Fruit fly (Drosophila melanogaster) whole organism, embryonic: Measurements from ENCODE around the gene foxo.

Experiments used
- BtbVII ChIP-seq: fragments of 200-800 bp; sonication (Bioruptor generic); optimal IDR thresholded peaks from 3 replicates; lab custom pipeline; 2017; ENCODE audit warnings: missing biosample characterization, mild to moderate bottlenecking, missing genetic modification characterization
- Bteb2 ChIP-seq: fragments of 200-800 bp; sonication (Bioruptor generic); optimal IDR thresholded peaks from 2 replicates; lab custom pipeline; 2016; ENCODE audit warnings: missing biosample characterization, missing genetic modification characterization
- CG10267 ChIP-seq: fragments of 200-800 bp; sonication (Bioruptor generic); optimal IDR thresholded peaks from 2 replicates; lab custom pipeline; 2018; ENCODE audit warnings: missing biosample characterization, mild to moderate bottlenecking, missing genetic modification characterization, moderate library complexity
- CG11504 ChIP-seq: fragments of 200-800 bp; sonication (Bioruptor generic); optimal IDR thresholded peaks from 3 replicates; lab custom pipeline; 2019; ENCODE audit warnings: missing biosample characterization, mild to moderate bottlenecking, missing genetic modification characterization, moderate library complexity
- CG11695 ChIP-seq: fragments of 200-800 bp; sonication (Bioruptor generic); IDR thresholded peaks from 3 replicates; pipeline ENCODE4 v1.3.6; 2022; ENCODE audit warnings: missing biosample characterization, missing genetic modification characterization
- CG12659 ChIP-seq: fragments of 200-800 bp; sonication (Bioruptor generic); optimal IDR thresholded peaks from 3 replicates; lab custom pipeline; 2017; ENCODE audit warnings: mild to moderate bottlenecking, missing biosample characterization, missing genetic modification reagents, missing genetic modification characterization
- CG12942 ChIP-seq: fragments of 200-800 bp; sonication (Bioruptor generic); optimal IDR thresholded peaks from 3 replicates; lab custom pipeline; 2016; ENCODE audit warnings: missing biosample characterization, missing genetic modification characterization
- CG1529 ChIP-seq: fragments of 200-800 bp; sonication (Bioruptor generic); optimal IDR thresholded peaks from 3 replicates; lab custom pipeline; 2018; ENCODE audit warnings: missing biosample characterization, missing genetic modification characterization
- CG17186 ChIP-seq: fragments of 200-800 bp; sonication (Bioruptor generic); optimal IDR thresholded peaks from 3 replicates; lab custom pipeline; 2017; ENCODE audit warnings: missing biosample characterization, missing genetic modification reagents, missing genetic modification characterization
- CG1832 ChIP-seq: fragments of 200-800 bp; sonication (Bioruptor generic); optimal IDR thresholded peaks from 2 replicates; lab custom pipeline; 2017; ENCODE audit warnings: missing biosample characterization, mild to moderate bottlenecking, missing genetic modification characterization, inconsistent platforms
- CG31441 ChIP-seq: fragments of 200-800 bp; sonication (Bioruptor generic); IDR thresholded peaks from 2 replicates; pipeline ENCODE4 v1.3.6; 2022; ENCODE audit warnings: missing biosample characterization, missing genetic modification characterization
- CG34224 ChIP-seq: fragments of 200-800 bp; sonication (Bioruptor generic); IDR thresholded peaks from 3 replicates; pipeline ENCODE4 v1.3.6; 2022; ENCODE audit warnings: missing biosample characterization, missing genetic modification characterization; ENCODE audit not compliant: partially characterized antibody
- CG42726 ChIP-seq: fragments of 200-800 bp; sonication (Bioruptor generic); IDR thresholded peaks from 2 replicates; pipeline ENCODE4 v1.3.6; 2022; ENCODE audit warnings: missing biosample characterization, missing genetic modification characterization; ENCODE audit not compliant: partially characterized antibody
- CG4360 ChIP-seq: fragments of 200-800 bp; sonication (Bioruptor generic); IDR thresholded peaks from 2 replicates; pipeline ENCODE4 v1.3.6; 2022; ENCODE audit warnings: missing biosample characterization, missing genetic modification characterization
- CG6683 ChIP-seq: fragments of 200-800 bp; sonication (Bioruptor generic); optimal IDR thresholded peaks from 2 replicates; lab custom pipeline; 2017; ENCODE audit warnings: missing biosample characterization, mild to moderate bottlenecking, missing genetic modification characterization, missing genetic modification reagents
- CG7745 ChIP-seq: fragments of 200-800 bp; sonication (Bioruptor generic); optimal IDR thresholded peaks from 2 replicates; lab custom pipeline; 2018; ENCODE audit warnings: missing biosample characterization, mild to moderate bottlenecking, missing genetic modification characterization, moderate library complexity
- CG8388 ChIP-seq: fragments of 200-800 bp; sonication (Bioruptor generic); optimal IDR thresholded peaks from 2 replicates; lab custom pipeline; 2019; ENCODE audit warnings: missing biosample characterization, mild to moderate bottlenecking, missing genetic modification characterization, moderate library complexity
- CG8765 ChIP-seq: fragments of 200-800 bp; sonication (Bioruptor generic); IDR thresholded peaks from 2 replicates; pipeline ENCODE4 v1.3.6; 2022; ENCODE audit warnings: missing biosample characterization, missing genetic modification characterization
- CG8944 ChIP-seq: fragments of 200-800 bp; sonication (Bioruptor generic); optimal IDR thresholded peaks from 3 replicates; lab custom pipeline; 2016; ENCODE audit warnings: missing biosample characterization, missing genetic modification characterization
- CG9876 ChIP-seq: fragments of 200-800 bp; sonication (Bioruptor generic); optimal IDR thresholded peaks from 2 replicates; lab custom pipeline; 2016; ENCODE audit warnings: missing biosample characterization, missing genetic modification characterization
- CG9932 ChIP-seq: fragments of 200-800 bp; sonication (Bioruptor generic); IDR thresholded peaks from 2 replicates; pipeline ENCODE4 v1.3.6; 2022; ENCODE audit warnings: missing biosample characterization, missing genetic modification characterization
- Camta ChIP-seq: fragments of 200-800 bp; sonication (Bioruptor generic); optimal IDR thresholded peaks from 2 replicates; lab custom pipeline; 2016; ENCODE audit warnings: missing biosample characterization, missing genetic modification characterization
- Dbx ChIP-seq: fragments of 200-800 bp; sonication (Bioruptor generic); IDR thresholded peaks from 3 replicates; pipeline ENCODE4 v1.3.6; 2022; ENCODE audit warnings: missing biosample characterization, missing genetic modification characterization
- Dref ChIP-seq: fragments of 200-800 bp; sonication (Bioruptor generic); IDR thresholded peaks from 2 replicates; pipeline ENCODE4 v1.3.6; 2022; ENCODE audit warnings: missing biosample characterization, missing genetic modification characterization
- Hmx ChIP-seq: fragments of 200-800 bp; sonication (Bioruptor generic); optimal IDR thresholded peaks from 2 replicates; lab custom pipeline; 2016; ENCODE audit warnings: missing biosample characterization, missing genetic modification characterization
- Jarid2 ChIP-seq: fragments of 200-800 bp; sonication (Bioruptor generic); optimal IDR thresholded peaks from 3 replicates; lab custom pipeline; 2017; ENCODE audit warnings: mild to moderate bottlenecking, missing biosample characterization, missing genetic modification reagents, missing genetic modification characterization
- MTF-1 ChIP-seq: fragments of 200-800 bp; sonication (Bioruptor generic); optimal IDR thresholded peaks from 2 replicates; lab custom pipeline; 2018; ENCODE audit warnings: missing biosample characterization, mild to moderate bottlenecking, missing genetic modification characterization, borderline replicate concordance
- NC2β ChIP-seq: fragments of 200-800 bp; sonication (Bioruptor generic); optimal IDR thresholded peaks from 2 replicates; lab custom pipeline; 2016; ENCODE audit warnings: missing biosample characterization, missing genetic modification characterization
- Six4 ChIP-seq: fragments of 200-800 bp; sonication (Bioruptor generic); optimal IDR thresholded peaks from 2 replicates; lab custom pipeline; 2016; ENCODE audit warnings: missing biosample characterization, missing genetic modification characterization
- YL-1 ChIP-seq: fragments of 200-800 bp; sonication (Bioruptor generic); optimal IDR thresholded peaks from 3 replicates; lab custom pipeline; 2017; ENCODE audit warnings: missing biosample characterization, mild to moderate bottlenecking, missing genetic modification characterization
- abd-A ChIP-seq: fragments of 200-800 bp; sonication (Bioruptor generic); optimal IDR thresholded peaks from 3 replicates; lab custom pipeline; 2019; ENCODE audit warnings: missing biosample characterization, mild to moderate bottlenecking, missing genetic modification characterization, moderate library complexity
- az2 ChIP-seq: fragments of 200-800 bp; sonication (Bioruptor generic); optimal IDR thresholded peaks from 3 replicates; lab custom pipeline; 2016; ENCODE audit warnings: missing biosample characterization, missing genetic modification characterization
- bsh ChIP-seq, 2 experiments: fragments of 200-800 bp; sonication (Bioruptor generic); optimal IDR thresholded peaks; 2 replicates each; lab custom pipeline; 2017 to 2018; ENCODE audit warnings: mild to moderate bottlenecking in 2 of 2, missing biosample characterization in 2 of 2, missing genetic modification characterization in 2 of 2, moderate library complexity in 1 of 2
- dmrt99B ChIP-seq: fragments of 200-800 bp; sonication (Bioruptor generic); optimal IDR thresholded peaks from 2 replicates; lab custom pipeline; 2018; ENCODE audit warnings: missing biosample characterization, mild to moderate bottlenecking, missing genetic modification characterization, moderate library complexity
- dpn ChIP-seq, 2 experiments: fragments of 200-800 bp; sonication (Bioruptor generic); optimal IDR thresholded peaks; 3 replicates each; lab custom pipeline; 2016; ENCODE audit warnings: missing biosample characterization in 2 of 2, missing genetic modification characterization in 2 of 2
- gce ChIP-seq: fragments of 200-800 bp; sonication (Bioruptor generic); IDR thresholded peaks from 3 replicates; pipeline ENCODE4 v1.3.6; 2022; ENCODE audit warnings: missing biosample characterization, missing genetic modification characterization
- hkb ChIP-seq, 2 experiments: fragments of 200-800 bp in 1 of 2; fragments of >200 bp in 1 of 2; sonication (Bioruptor generic) in 1 of 2; IDR thresholded peaks in 1 of 2; optimal IDR thresholded peaks in 1 of 2; 2 replicates each; pipeline versions ENCODE4 v1.3.6 to Lab custom; 2017 to 2022; ENCODE audit warnings: missing biosample characterization in 1 of 2, missing genetic modification characterization in 1 of 2
- insv ChIP-seq, 2 experiments: fragments of 200-800 bp; sonication (Bioruptor generic); optimal IDR thresholded peaks; 3 replicates each; lab custom pipeline; 2016 to 2018; ENCODE audit warnings: missing biosample characterization in 2 of 2, missing genetic modification characterization in 2 of 2
- ken ChIP-seq: fragments of 200-800 bp; sonication (Bioruptor generic); IDR thresholded peaks from 3 replicates; pipeline ENCODE4 v1.3.6; 2022; ENCODE audit warnings: missing biosample characterization, missing genetic modification characterization
- kni ChIP-seq: fragments of 200-800 bp; sonication (Bioruptor generic); optimal IDR thresholded peaks from 3 replicates; lab custom pipeline; 2017; ENCODE audit warnings: mild to moderate bottlenecking, missing biosample characterization, missing genetic modification reagents, missing genetic modification characterization
- knrl ChIP-seq: fragments of 200-800 bp; sonication (Bioruptor generic); IDR thresholded peaks from 3 replicates; pipeline ENCODE4 v1.3.6; 2022; ENCODE audit warnings: missing biosample characterization, missing genetic modification characterization; ENCODE audit not compliant: partially characterized antibody
- lab ChIP-seq: fragments of 200-800 bp; sonication (Bioruptor generic); optimal IDR thresholded peaks from 3 replicates; lab custom pipeline; 2017; ENCODE audit warnings: missing biosample characterization, missing genetic modification characterization, mild to moderate bottlenecking, moderate library complexity, missing genetic modification reagents
- nerfin-1 ChIP-seq: fragments of 200-800 bp; sonication (Bioruptor generic); optimal IDR thresholded peaks from 3 replicates; lab custom pipeline; 2019; ENCODE audit warnings: missing biosample characterization, mild to moderate bottlenecking, missing genetic modification characterization, moderate library complexity
- nom ChIP-seq: fragments of 200-800 bp; sonication (Bioruptor generic); optimal IDR thresholded peaks from 2 replicates; lab custom pipeline; 2017; ENCODE audit warnings: missing biosample characterization, missing genetic modification characterization, mild to moderate bottlenecking, moderate library complexity, missing genetic modification reagents
- sqz ChIP-seq: fragments of 200-800 bp; sonication (Bioruptor generic); optimal IDR thresholded peaks from 3 replicates; lab custom pipeline; 2018; ENCODE audit warnings: missing biosample characterization, mild to moderate bottlenecking, missing genetic modification characterization
- sug ChIP-seq: fragments of 200-800 bp; optimal IDR thresholded peaks from 2 replicates; lab custom pipeline; 2019; ENCODE audit warnings: missing biosample characterization, mild to moderate bottlenecking, missing genetic modification characterization, moderate library complexity
- vvl ChIP-seq: fragments of 200-800 bp; sonication (Bioruptor generic); IDR thresholded peaks from 2 replicates; pipeline ENCODE4 v1.3.6; 2022; ENCODE audit warnings: missing biosample characterization, missing genetic modification characterization
- zf30C ChIP-seq: fragments of 200-800 bp; sonication (Bioruptor generic); optimal IDR thresholded peaks from 3 replicates; lab custom pipeline; 2018; ENCODE audit warnings: missing biosample characterization, mild to moderate bottlenecking, missing genetic modification characterization

The foxo gene

dm6 chr3R:14035924-14036448 lies 20.8 kb upstream of the foxo start, which contains the start of gene CG9922:
TSS of gene CG9922 (minus strand) at chr3R:14036398.
- TF ChIP-seq CG9876 (no peak), lab (GFP tag; lab: Kevin White, UChicago) (peak; percentile 44), ken (GFP tag; lab: Robert Waterston, UW) (no peak), NC2β (peak; percentile 61), MTF-1 (no peak), CG6683 (GFP tag; lab: Kevin White, UChicago) (peak; percentile 33), nom (GFP tag; lab: Kevin White, UChicago) (no peak), dpn (GFP tag; optimal IDR thresholded peaks at IDR 0.05; lab: Kevin White, UChicago) (peak; percentile 43 to 58), sug (tag; lab: Kevin White, UChicago) (peak; percentile 65), CG11695 (GFP tag; lab: Robert Waterston, UW) (0 out of 3 replicates have a peak, but pooled peaks have one; percentile 13), CG1529 (GFP tag; lab: Kevin White, UChicago) (no peak), YL-1 (peak; percentile 61), Six4 (GFP tag; lab: Kevin White, UChicago) (peak; percentile 24), CG12659 (GFP tag; lab: Kevin White, UChicago) (peak; percentile 67), CG8944 (GFP tag; lab: Kevin White, UChicago) (peak; percentile 60), CG31441 (no peak), Bteb2 (GFP tag; lab: Kevin White, UChicago) (peak; percentile 55), az2 (GFP tag; lab: Kevin White, UChicago) (peak; percentile 38), nerfin-1 (tag; lab: Kevin White, UChicago) (peak; percentile 48), insv (GFP tag; optimal IDR thresholded peaks at IDR 0.05; lab: Kevin White, UChicago) (peak in 1 of 2 experiments; percentile 3), BtbVII (peak; percentile 16), Dref (GFP tag; lab: Robert Waterston, UW) (peak; percentile 64), Jarid2 (GFP tag; lab: Kevin White, UChicago) (no peak), zf30C (GFP tag; lab: Kevin White, UChicago) (no peak), Camta (GFP tag; lab: Kevin White, UChicago) (peak; percentile 12), CG11504 (tag; lab: Kevin White, UChicago) (peak; percentile 59), CG9932 (GFP tag; lab: Robert Waterston, UW) (peak; percentile 35; the same call in 1 of the 2 replicates), CG12942 (GFP tag; lab: Kevin White, UChicago) (peak; percentile 21), CG8388 (GFP tag; lab: Kevin White, UChicago) (peak; percentile 11), knrl (GFP tag; lab: Robert Waterston, UW) (peak; percentile 46; the same call in 1 of the 3 replicates), CG1832 (GFP tag; lab: Kevin White, UChicago) (no peak), kni (GFP tag; lab: Kevin White, UChicago) (no peak), CG34224 (GFP tag; lab: Robert Waterston, UW) (peak; percentile 46; the same call in 1 of the 3 replicates), gce (GFP tag; lab: Robert Waterston, UW) (no peak), bsh (GFP tag; optimal IDR thresholded peaks at IDR 0.05; lab: Kevin White, UChicago) (peak in 1 of 2 experiments; percentile 33), abd-A (no peak), CG17186 (peak; percentile 82), hkb (optimal IDR thresholded peaks at IDR 0.05; lab: Kevin White, UChicago) (peak; percentile 73), hkb (GFP tag; IDR thresholded peaks at IDR 0.05; lab: Robert Waterston, UW) (0 out of 2 replicates have a peak, but pooled peaks have one; percentile 22), Hmx (peak; percentile 13), CG7745 (tag; lab: Kevin White, UChicago) (no peak), CG8765 (no peak), Dbx (GFP tag; lab: Robert Waterston, UW) (no peak; the same call in 2 of the 3 replicates), vvl (GFP tag; lab: Robert Waterston, UW) (peak; percentile 71), CG10267 (peak; percentile 79), CG42726 (GFP tag; lab: Robert Waterston, UW) (0 out of 2 replicates have a peak, but pooled peaks have one; percentile 9), sqz (GFP tag; lab: Kevin White, UChicago) (peak; percentile 14), dmrt99B (tag; lab: Kevin White, UChicago) (peak; percentile 3), CG4360 (GFP tag; lab: Robert Waterston, UW) (no peak)
